Fruit fly (Drosophila melanogaster) whole organism, prepupa: ENCODE measurements around the gene ImpE1.

Experiments used
- CG11902 ChIP-seq: fragments of 200-800 bp; sonication (Bioruptor generic); optimal IDR thresholded peaks from 3 replicates; lab custom pipeline; 2016; ENCODE audit warnings: missing biosample characterization, missing genetic modification characterization
- CG6163 ChIP-seq: fragments of 200-800 bp; sonication (Bioruptor generic); IDR thresholded peaks from 3 replicates; pipeline ENCODE4 v1.3.6; 2022; ENCODE audit warnings: missing biosample characterization, missing genetic modification characterization
- CG6854 ChIP-seq: fragments of 200-800 bp; sonication (Bioruptor generic); optimal IDR thresholded peaks from 2 replicates; lab custom pipeline; 2017; ENCODE audit warnings: missing biosample characterization, mild to moderate bottlenecking, missing genetic modification characterization
- CG8632 ChIP-seq: fragments of 200-800 bp; sonication (Bioruptor generic); optimal IDR thresholded peaks from 3 replicates; lab custom pipeline; 2016; ENCODE audit warnings: missing biosample characterization, missing genetic modification characterization
- Eip93F ChIP-seq: fragments of 200-800 bp; sonication (Bioruptor generic); optimal IDR thresholded peaks from 2 replicates; lab custom pipeline; 2016; ENCODE audit warnings: missing biosample characterization, mild to moderate bottlenecking, missing genetic modification characterization
- Hr38 ChIP-seq: sonication (Bioruptor generic); optimal IDR thresholded peaks from 2 replicates; lab custom pipeline; 2016; ENCODE audit warnings: missing biosample characterization, missing genetic modification characterization
- Hr4 ChIP-seq: fragments of 200-800 bp; sonication (Bioruptor generic); optimal IDR thresholded peaks from 3 replicates; lab custom pipeline; 2016; ENCODE audit warnings: missing biosample characterization, missing genetic modification characterization
- Met ChIP-seq: fragments of 200-800 bp; sonication (Bioruptor generic); optimal IDR thresholded peaks from 3 replicates; lab custom pipeline; 2016; ENCODE audit warnings: missing biosample characterization, missing genetic modification characterization
- cyc ChIP-seq: fragments of 200-800 bp; sonication (Bioruptor generic); optimal IDR thresholded peaks from 3 replicates; lab custom pipeline; 2016; ENCODE audit warnings: missing biosample characterization, missing genetic modification characterization
- dsx ChIP-seq: fragments of 200-800 bp; optimal IDR thresholded peaks from 3 replicates; lab custom pipeline; 2019; ENCODE audit warnings: missing biosample characterization, mild to moderate bottlenecking, missing genetic modification characterization, moderate library complexity; ENCODE audit not compliant: poor library complexity, severe bottlenecking
- esn ChIP-seq: fragments of 200-800 bp; sonication (Bioruptor generic); optimal IDR thresholded peaks from 2 replicates; lab custom pipeline; 2016; ENCODE audit warnings: missing biosample characterization, mild to moderate bottlenecking, missing genetic modification characterization, moderate library complexity
- fd85E ChIP-seq: fragments of 200-800 bp; sonication (Bioruptor generic); optimal IDR thresholded peaks from 3 replicates; lab custom pipeline; 2016; ENCODE audit warnings: missing biosample characterization, missing genetic modification characterization

DNA sequence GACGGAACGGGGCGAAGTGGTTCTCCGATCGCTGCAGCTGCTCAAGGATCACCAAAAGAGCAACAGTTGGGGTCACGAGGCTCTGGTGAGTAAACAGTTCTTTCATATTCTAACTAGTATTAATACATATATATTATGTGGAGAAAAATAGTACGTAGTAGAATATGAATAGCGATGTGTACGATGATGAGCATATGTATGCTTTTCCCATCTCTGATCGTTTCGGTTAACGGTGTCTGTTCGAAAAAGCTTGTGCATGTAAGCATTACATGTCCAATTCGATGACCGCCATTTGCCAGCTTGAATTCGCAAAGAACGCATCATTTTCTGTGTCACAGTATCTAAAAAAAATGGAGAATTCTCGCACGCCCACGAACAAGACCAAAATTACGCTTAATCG lies 40.5 kb downstream of the ImpE1 start, which contains the start of the genes Oseg1 and mtrm:
- TF ChIP-seq cyc (GFP tag; lab: Kevin White, UChicago) (no peak), dsx (no peak), fd85E (GFP tag; lab: Kevin White, UChicago) (no peak), esn (GFP tag; lab: Kevin White, UChicago) (no peak), Hr38 (no peak), CG6854 (GFP tag; lab: Kevin White, UChicago) (no peak), CG8632 (no peak), CG6163 (no peak), Hr4 (no peak), CG11902 (no peak), Eip93F (GFP tag; lab: Kevin White, UChicago) (no peak), Met (GFP tag; lab: Kevin White, UChicago) (no peak)
